Worm (Caenorhabditis elegans): ENCODE results near the gene R10E4.6.
A peak's percentile ranks its signal among the peaks of the same experiment; 100 is the strongest.

- TF ChIP-seq pag-3 (tag; optimal IDR thresholded peaks at IDR 0.05; ENCODE audit: borderline replicate concordance, insufficient read depth), result no peak
- no peak for TF ChIP-seq unc-130 (tag; optimal IDR thresholded peaks at IDR 0.05)
- peak in 1 of 2 experiments; percentile 84 for TF ChIP-seq ztf-11 (tag; optimal IDR thresholded peaks at IDR 0.05)
- no peak for TF ChIP-seq pqm-1 (tag; optimal IDR thresholded peaks at IDR 0.05)
- TF ChIP-seq nhr-12 (tag; optimal IDR thresholded peaks at IDR 0.05), result no peak
- no peak for TF ChIP-seq elt-3 (tag; optimal IDR thresholded peaks at IDR 0.05)
- TF ChIP-seq zip-4 (GFP tag; optimal IDR thresholded peaks at IDR 0.05), result no peak
- no peak for TF ChIP-seq nhr-11 (tag; optimal IDR thresholded peaks at IDR 0.05)
- TF ChIP-seq lsy-2 (tag; optimal IDR thresholded peaks at IDR 0.05), result peak; percentile 51 to 59
- no peak for TF ChIP-seq nhr-28 (tag; optimal IDR thresholded peaks at IDR 0.05)
- TF ChIP-seq dpl-1 (GFP tag; optimal IDR thresholded peaks at IDR 0.05), result peak; percentile 24 to 60 (median 50)
Measured at ce11 chrIII:4343070-4343469, 49.9 kb downstream of the R10E4.6 start, which contains the start of the genes B0285.3 and lcmt-1.
